Worm (Caenorhabditis elegans): ENCODE measurements around the gene cdd-1.

cdd-1 gene

DNA sequence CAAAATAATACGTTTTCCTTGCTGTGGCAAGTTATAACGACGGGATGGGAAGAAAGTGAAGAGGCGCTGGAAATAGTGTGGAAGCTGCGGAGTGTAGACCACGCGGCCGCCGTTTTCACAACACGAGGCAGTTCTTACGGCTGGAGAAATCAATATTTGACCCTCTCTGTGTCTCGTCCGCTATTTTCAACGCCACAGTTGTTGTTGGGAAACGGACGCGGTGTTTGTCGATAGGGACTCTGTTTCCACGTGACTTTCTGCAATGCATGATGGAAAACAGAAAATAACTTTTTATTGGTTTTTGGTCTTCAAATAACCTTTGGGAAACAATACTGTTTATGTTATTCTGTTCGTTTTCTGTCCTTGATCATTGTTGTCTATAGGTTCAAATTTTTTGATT is 20.9 kb upstream of the cdd-1 start, which contains the start of gene K02A6.3:
TSS of gene K02A6.3 (minus strand) at position 74 of the 400 bp plus-strand sequence.
- no peak for TF ChIP-seq nhr-28 (tag; optimal IDR thresholded peaks at IDR 0.05)
- TF ChIP-seq unc-62 (GFP tag; optimal IDR thresholded peaks at IDR 0.05): peak; percentile 16
- peak; percentile 81 for TF ChIP-seq hlh-1 (tag; optimal IDR thresholded peaks at IDR 0.05)
- peak; percentile 48 for TF ChIP-seq ces-1 (GFP tag; optimal IDR thresholded peaks at IDR 0.05)
- TF ChIP-seq sptf-1 (tag; optimal IDR thresholded peaks at IDR 0.05): no peak
- TF ChIP-seq ztf-11 (tag; optimal IDR thresholded peaks at IDR 0.05): no peak
- no peak for TF ChIP-seq M03D4.4 (tag; optimal IDR thresholded peaks at IDR 0.05)
- peak; percentile 2 for TF ChIP-seq cnd-1 (tag; optimal IDR thresholded peaks at IDR 0.05)
- TF ChIP-seq mls-2 (tag; optimal IDR thresholded peaks at IDR 0.05): no peak
- TF ChIP-seq elt-3 (tag; optimal IDR thresholded peaks at IDR 0.05): no peak
- TF ChIP-seq flh-1 (GFP tag; optimal IDR thresholded peaks at IDR 0.05): no peak
- TF ChIP-seq nhr-76 (tag; optimal IDR thresholded peaks at IDR 0.05): no peak
- peak; percentile 53 for TF ChIP-seq unc-120 (tag; optimal IDR thresholded peaks at IDR 0.05; ENCODE audit: poor library complexity, severe bottlenecking)
- no peak for TF ChIP-seq mab-5 (tag; optimal IDR thresholded peaks at IDR 0.05)
- peak; percentile 44 for TF ChIP-seq nhr-237 (tag; optimal IDR thresholded peaks at IDR 0.05)
- TF ChIP-seq nhr-2 (tag; optimal IDR thresholded peaks at IDR 0.05): no peak
- no peak for TF ChIP-seq sem-2 (GFP tag; optimal IDR thresholded peaks at IDR 0.05)
- no peak for TF ChIP-seq lin-13 (tag; optimal IDR thresholded peaks at IDR 0.05)
- peak; percentile 6 for TF ChIP-seq drap-1 (GFP tag; optimal IDR thresholded peaks at IDR 0.05)
- no peak for TF ChIP-seq ceh-39 (tag; optimal IDR thresholded peaks at IDR 0.05)
- no peak for TF ChIP-seq nhr-12 (tag; optimal IDR thresholded peaks at IDR 0.05)
- TF ChIP-seq blmp-1 (tag; optimal IDR thresholded peaks at IDR 0.05): peak; percentile 56
- TF ChIP-seq mep-1 (tag; optimal IDR thresholded peaks at IDR 0.05): no peak
- no peak for TF ChIP-seq lin-32 (GFP tag; optimal IDR thresholded peaks at IDR 0.05)
- no peak for TF ChIP-seq zip-8 (tag; optimal IDR thresholded peaks at IDR 0.05)
- TF ChIP-seq bed-3 (GFP tag; optimal IDR thresholded peaks at IDR 0.05): no peak
- TF ChIP-seq pha-4 (tag; optimal IDR thresholded peaks at IDR 0.05): peak; percentile 57
- no peak for TF ChIP-seq lsy-2 (tag; optimal IDR thresholded peaks at IDR 0.05)
- peak; percentile 4 for TF ChIP-seq ham-2 (GFP tag; optimal IDR thresholded peaks at IDR 0.05)
- no peak for TF ChIP-seq snpc-4 (tag; optimal IDR thresholded peaks at IDR 0.05)
- no peak for TF ChIP-seq ceh-83 (GFP tag; optimal IDR thresholded peaks at IDR 0.05)
- no peak for TF ChIP-seq elt-1 (tag; optimal IDR thresholded peaks at IDR 0.05; ENCODE audit: borderline replicate concordance, insufficient read depth)
- no peak for TF ChIP-seq tbx-8 (GFP tag; optimal IDR thresholded peaks at IDR 0.05)
- TF ChIP-seq unc-39 (tag; optimal IDR thresholded peaks at IDR 0.05): no peak
- no peak for TF ChIP-seq ceh-43 (GFP tag; optimal IDR thresholded peaks at IDR 0.05)

DNA sequence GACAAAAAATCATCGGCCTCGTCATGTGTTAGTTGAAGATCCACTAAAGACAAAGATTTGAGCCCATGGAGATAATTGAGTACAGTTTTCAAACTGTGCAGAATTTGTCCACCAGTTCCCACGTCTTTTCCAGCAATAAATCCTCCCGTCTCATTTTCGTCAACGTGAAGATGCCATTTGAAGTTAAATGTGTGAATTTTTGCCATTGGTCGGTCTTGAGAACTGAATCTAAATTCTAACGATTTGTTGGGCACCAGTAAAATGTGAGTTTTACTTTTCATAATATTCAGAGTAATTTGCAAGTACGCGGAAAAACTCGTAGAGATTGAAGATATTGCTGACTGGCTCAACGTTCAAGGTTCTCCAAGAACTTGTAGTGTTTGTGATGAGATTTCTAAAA is 19.6 kb upstream of the cdd-1 start:
- no peak for TF ChIP-seq nhr-28 (tag; optimal IDR thresholded peaks at IDR 0.05)
- no peak for TF ChIP-seq bed-3 (GFP tag; optimal IDR thresholded peaks at IDR 0.05)
- TF ChIP-seq unc-120 (tag; optimal IDR thresholded peaks at IDR 0.05; ENCODE audit: poor library complexity, severe bottlenecking): no peak
- no peak for TF ChIP-seq flh-1 (GFP tag; optimal IDR thresholded peaks at IDR 0.05)
- TF ChIP-seq pha-4 (tag; optimal IDR thresholded peaks at IDR 0.05): no peak
- no peak for TF ChIP-seq M03D4.4 (tag; optimal IDR thresholded peaks at IDR 0.05)
- TF ChIP-seq unc-62 (GFP tag; optimal IDR thresholded peaks at IDR 0.05): no peak
- TF ChIP-seq tbx-8 (GFP tag; optimal IDR thresholded peaks at IDR 0.05): no peak
- TF ChIP-seq hlh-1 (tag; optimal IDR thresholded peaks at IDR 0.05): no peak
- no peak for TF ChIP-seq lin-13 (tag; optimal IDR thresholded peaks at IDR 0.05)
- no peak for TF ChIP-seq ham-2 (GFP tag; optimal IDR thresholded peaks at IDR 0.05)
- no peak for TF ChIP-seq ztf-11 (tag; optimal IDR thresholded peaks at IDR 0.05)
- TF ChIP-seq elt-1 (tag; optimal IDR thresholded peaks at IDR 0.05; ENCODE audit: borderline replicate concordance, insufficient read depth): no peak
- TF ChIP-seq mls-2 (tag; optimal IDR thresholded peaks at IDR 0.05): no peak
- no peak for TF ChIP-seq unc-39 (tag; optimal IDR thresholded peaks at IDR 0.05)
- TF ChIP-seq lin-32 (GFP tag; optimal IDR thresholded peaks at IDR 0.05): no peak
- no peak for TF ChIP-seq snpc-4 (tag; optimal IDR thresholded peaks at IDR 0.05)
- TF ChIP-seq zip-8 (tag; optimal IDR thresholded peaks at IDR 0.05): no peak
- no peak for TF ChIP-seq nhr-237 (tag; optimal IDR thresholded peaks at IDR 0.05)

DNA sequence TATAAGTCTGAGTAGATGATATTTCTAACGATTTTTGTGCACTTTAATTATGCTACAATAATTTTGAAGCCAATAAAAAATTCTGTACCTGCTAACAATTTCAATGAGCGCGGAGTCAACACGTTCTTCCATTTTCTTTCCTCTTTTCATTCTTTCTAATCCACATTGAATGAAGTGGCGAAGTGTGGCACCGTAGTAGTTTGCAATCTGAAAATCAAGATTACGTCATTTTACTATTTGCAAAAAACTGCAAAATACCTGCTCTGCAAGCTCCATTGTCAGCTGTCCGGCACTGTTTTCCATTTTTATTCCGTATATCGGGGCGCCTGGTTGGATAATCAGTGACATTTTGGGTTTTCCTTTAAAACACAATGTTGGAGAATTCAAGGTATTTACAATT is 18.3 kb upstream of the cdd-1 start:
- TF ChIP-seq zip-8 (tag; optimal IDR thresholded peaks at IDR 0.05) (peak; percentile 37), mab-5 (tag; optimal IDR thresholded peaks at IDR 0.05) (no peak)

DNA sequence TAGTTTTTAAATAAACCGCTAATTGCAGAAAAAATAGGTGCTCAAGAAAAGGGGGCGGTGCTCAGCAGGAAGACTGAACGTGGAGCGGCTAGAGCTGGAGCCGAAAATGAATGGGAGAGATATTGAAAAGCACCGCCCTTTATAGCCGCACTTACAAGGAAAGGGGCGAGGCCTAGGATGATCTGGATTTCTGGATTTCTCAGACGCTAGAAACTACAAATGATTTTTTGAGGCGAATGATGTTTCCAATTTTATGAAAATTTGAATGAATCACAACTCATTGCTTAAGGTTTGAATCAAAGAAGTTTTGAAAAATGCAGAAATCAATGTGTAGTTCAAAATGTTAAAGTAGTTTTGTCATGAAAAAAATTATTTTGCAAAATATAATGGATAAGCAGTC is 14.0 kb upstream of the cdd-1 start, which contains the start of gene K02A6.2:
TSS of gene K02A6.2 (minus strand) at position 101 of the 400 bp plus-strand sequence.
- TF ChIP-seq nhr-2 (tag; optimal IDR thresholded peaks at IDR 0.05): no peak
- TF ChIP-seq mep-1 (tag; optimal IDR thresholded peaks at IDR 0.05): no peak
- no peak for TF ChIP-seq zip-8 (tag; optimal IDR thresholded peaks at IDR 0.05)
- TF ChIP-seq unc-120 (tag; optimal IDR thresholded peaks at IDR 0.05; ENCODE audit: poor library complexity, severe bottlenecking): no peak
- no peak for TF ChIP-seq lin-13 (tag; optimal IDR thresholded peaks at IDR 0.05)
- TF ChIP-seq ces-1 (GFP tag; optimal IDR thresholded peaks at IDR 0.05): no peak
- no peak for TF ChIP-seq ceh-39 (tag; optimal IDR thresholded peaks at IDR 0.05)
- no peak for TF ChIP-seq lin-32 (GFP tag; optimal IDR thresholded peaks at IDR 0.05)
- no peak for TF ChIP-seq ham-2 (GFP tag; optimal IDR thresholded peaks at IDR 0.05)
- TF ChIP-seq pha-4 (tag; optimal IDR thresholded peaks at IDR 0.05): no peak
- TF ChIP-seq M03D4.4 (tag; optimal IDR thresholded peaks at IDR 0.05): no peak
- TF ChIP-seq sem-2 (GFP tag; optimal IDR thresholded peaks at IDR 0.05): no peak
- TF ChIP-seq flh-1 (GFP tag; optimal IDR thresholded peaks at IDR 0.05): no peak
- TF ChIP-seq elt-1 (tag; optimal IDR thresholded peaks at IDR 0.05; ENCODE audit: borderline replicate concordance, insufficient read depth): no peak
- TF ChIP-seq nhr-237 (tag; optimal IDR thresholded peaks at IDR 0.05): no peak
- no peak for TF ChIP-seq hlh-1 (tag; optimal IDR thresholded peaks at IDR 0.05)
- TF ChIP-seq ceh-83 (GFP tag; optimal IDR thresholded peaks at IDR 0.05): no peak
- no peak for TF ChIP-seq mls-2 (tag; optimal IDR thresholded peaks at IDR 0.05)
- no peak for TF ChIP-seq ztf-11 (tag; optimal IDR thresholded peaks at IDR 0.05)
- no peak for TF ChIP-seq nhr-76 (tag; optimal IDR thresholded peaks at IDR 0.05)
